Fruit fly (Drosophila melanogaster) whole organism, embryonic: ENCODE results near the gene Sb.

Source experiments
- CG10979 ChIP-seq: fragments of 200-800 bp; sonication (Bioruptor generic); optimal IDR thresholded peaks from 2 replicates; lab custom pipeline; 2018; ENCODE audit warnings: missing biosample characterization, mild to moderate bottlenecking, missing genetic modification characterization, moderate library complexity
- CG17385 ChIP-seq: fragments of 200-800 bp; sonication (Bioruptor generic); optimal IDR thresholded peaks from 3 replicates; lab custom pipeline; 2018; ENCODE audit warnings: missing biosample characterization, mild to moderate bottlenecking, missing genetic modification characterization
- CG6791 ChIP-seq: fragments of 200-800 bp; sonication (Bioruptor generic); IDR thresholded peaks from 3 replicates; pipeline ENCODE4 v1.3.6; 2022; ENCODE audit warnings: missing biosample characterization, missing genetic modification characterization; ENCODE audit not compliant: partially characterized antibody
- CG9215 ChIP-seq: fragments of 200-800 bp; sonication (Bioruptor generic); IDR thresholded peaks from 2 replicates; pipeline ENCODE4 v1.3.6; 2022; ENCODE audit warnings: missing biosample characterization, missing genetic modification characterization
- Neu2 ChIP-seq: fragments of 200-800 bp; sonication (Bioruptor generic); optimal IDR thresholded peaks from 3 replicates; lab custom pipeline; 2016; ENCODE audit warnings: missing biosample characterization, missing genetic modification characterization, borderline replicate concordance
- Spps ChIP-seq: fragments of 200-800 bp; sonication (Bioruptor generic); optimal IDR thresholded peaks from 2 replicates; lab custom pipeline; 2018; ENCODE audit warnings: missing biosample characterization, mild to moderate bottlenecking, missing genetic modification characterization
- exex ChIP-seq: fragments of 200-800 bp; sonication (Bioruptor generic); optimal IDR thresholded peaks from 4 replicates; lab custom pipeline; 2018; ENCODE audit warnings: missing biosample characterization, mild to moderate bottlenecking, missing genetic modification characterization, moderate library complexity
- fd3F ChIP-seq: fragments of 200-800 bp; sonication (Bioruptor generic); optimal IDR thresholded peaks from 2 replicates; lab custom pipeline; 2018; ENCODE audit warnings: missing biosample characterization, mild to moderate bottlenecking, missing genetic modification characterization, moderate library complexity
- ham ChIP-seq: fragments of 200-800 bp; sonication (Bioruptor generic); IDR thresholded peaks from 2 replicates; pipeline ENCODE4 v1.3.6; 2022; ENCODE audit warnings: missing biosample characterization, missing genetic modification characterization
- inv ChIP-seq: fragments of 200-800 bp; sonication (Bioruptor generic); IDR thresholded peaks from 2 replicates; pipeline ENCODE4 v1.3.6; 2022; ENCODE audit warnings: missing biosample characterization, missing genetic modification characterization; ENCODE audit not compliant: partially characterized antibody
- jumu ChIP-seq: fragments of 200-800 bp; sonication (Bioruptor generic); optimal IDR thresholded peaks from 3 replicates; lab custom pipeline; 2016; ENCODE audit warnings: missing biosample characterization, missing genetic modification characterization
- tll ChIP-seq, 2 experiments: fragments of 200-800 bp in 1 of 2; fragments of >200 bp in 1 of 2; sonication (Bioruptor generic) in 1 of 2; optimal IDR thresholded peaks; 2 replicates each; lab custom pipeline; 2017 to 2019; ENCODE audit warnings: missing biosample characterization in 2 of 2, missing genetic modification characterization in 2 of 2, mild to moderate bottlenecking in 1 of 2, moderate library complexity in 1 of 2
- usp ChIP-seq: fragments of >200 bp; optimal IDR thresholded peaks from 2 replicates; lab custom pipeline; 2017; ENCODE audit warnings: missing biosample characterization, missing genetic modification characterization

dm6 chr3R:16176526-16176925 is 60.6 kb downstream of the Sb start:
- TF ChIP-seq CG17385 (GFP tag; lab: Kevin White, UChicago) (no peak), fd3F (GFP tag; lab: Kevin White, UChicago) (no peak), Spps (tag; lab: Kevin White, UChicago) (no peak), usp (GFP tag; lab: Kevin White, UChicago) (no peak), ham (no peak), exex (no peak), CG9215 (no peak), Neu2 (GFP tag; lab: Kevin White, UChicago) (no peak), CG10979 (no peak), jumu (no peak), inv (GFP tag; lab: Robert Waterston, UW) (no peak), tll (GFP tag; optimal IDR thresholded peaks at IDR 0.05; lab: Kevin White, UChicago) (no peak), CG6791 (GFP tag; lab: Robert Waterston, UW) (no peak)
